Worm (Caenorhabditis elegans) whole organism, L2 larva: ENCODE data around the gene ymel-1.

Experiments
- C34F6.9 ChIP-seq: fragments of 150-350 bp; optimal IDR thresholded peaks from 2 replicates; lab custom pipeline; 2014; ENCODE audit warnings: missing biosample characterization, missing genetic modification characterization
- F13H6.1 ChIP-seq: sonication (generic microtip); optimal IDR thresholded peaks from 2 replicates; lab custom pipeline; 2016; ENCODE audit warnings: missing genetic modification characterization, missing compliant biosample characterization
- R02D3.7 ChIP-seq: fragments of 150-350 bp; optimal IDR thresholded peaks from 2 replicates; lab custom pipeline; 2014; ENCODE audit warnings: missing biosample characterization, missing genetic modification characterization
- Y55F3AM.14 ChIP-seq: fragments of 200-800 bp; sonication (Bioruptor generic); optimal IDR thresholded peaks from 2 replicates; lab custom pipeline; 2018; ENCODE audit warnings: mild to moderate bottlenecking, missing genetic modification characterization, missing compliant biosample characterization
- alr-1 ChIP-seq: fragments of 150-350 bp; optimal IDR thresholded peaks from 2 replicates; lab custom pipeline; 2014; ENCODE audit warnings: missing biosample characterization, missing genetic modification characterization
- aly-2 ChIP-seq: fragments of 150-350 bp; optimal IDR thresholded peaks from 2 replicates; lab custom pipeline; 2014; ENCODE audit warnings: missing biosample characterization, missing genetic modification characterization
- ama-1 ChIP-seq: fragments of 150-350 bp; optimal IDR thresholded peaks from 2 replicates; lab custom pipeline; 2018; ENCODE audit warnings: inconsistent platforms
- blmp-1 ChIP-seq: sonication (generic microtip); optimal IDR thresholded peaks from 2 replicates; lab custom pipeline; 2017; ENCODE audit warnings: missing genetic modification characterization, mild to moderate bottlenecking, missing compliant biosample characterization, antibody characterized with exemption, moderate library complexity; ENCODE audit not compliant: insufficient read depth
- ceh-16 ChIP-seq: fragments of 150-350 bp; optimal IDR thresholded peaks from 2 replicates; lab custom pipeline; 2014; ENCODE audit warnings: missing biosample characterization, missing genetic modification characterization
- ceh-82 ChIP-seq: fragments of 150-350 bp; optimal IDR thresholded peaks from 2 replicates; lab custom pipeline; 2014; ENCODE audit warnings: missing biosample characterization, missing genetic modification characterization
- crh-2 ChIP-seq: sonication (generic microtip); optimal IDR thresholded peaks from 2 replicates; lab custom pipeline; 2017; ENCODE audit warnings: missing biosample characterization, missing genetic modification characterization
- dmd-4 ChIP-seq: sonication (generic microtip); optimal IDR thresholded peaks from 2 replicates; lab custom pipeline; 2017; ENCODE audit warnings: missing biosample characterization, missing genetic modification characterization
- egl-27 ChIP-seq: sonication (generic microtip); optimal IDR thresholded peaks from 3 replicates; lab custom pipeline; 2017; ENCODE audit warnings: missing biosample characterization, missing genetic modification reagents, missing genetic modification characterization
- elt-1 ChIP-seq: fragments of 150-350 bp; optimal IDR thresholded peaks from 2 replicates; lab custom pipeline; 2014; ENCODE audit warnings: missing biosample characterization, missing genetic modification characterization
- elt-3 ChIP-seq: sonication (generic microtip); optimal IDR thresholded peaks from 2 replicates; lab custom pipeline; 2017; ENCODE audit warnings: missing biosample characterization, missing genetic modification characterization
- lin-11 ChIP-seq: fragments of 150-350 bp; sonication (generic microtip); optimal IDR thresholded peaks from 2 replicates; lab custom pipeline; 2014; ENCODE audit warnings: missing biosample characterization, missing genetic modification characterization, inconsistent platforms, mixed read lengths
- lin-13 ChIP-seq: fragments of 150-350 bp; optimal IDR thresholded peaks from 2 replicates; lab custom pipeline; 2014; ENCODE audit warnings: missing biosample characterization, missing genetic modification reagents, missing genetic modification characterization
- lin-39 ChIP-seq: fragments of 150-350 bp; optimal IDR thresholded peaks from 2 replicates; lab custom pipeline; 2014; ENCODE audit warnings: missing biosample characterization, missing genetic modification reagents, missing genetic modification characterization
- lsy-2 ChIP-seq, 2 experiments: fragments of 150-350 bp in 1 of 2; sonication (generic microtip) in 1 of 2; optimal IDR thresholded peaks; 2 replicates each; lab custom pipeline; 2014 to 2017; ENCODE audit warnings: missing biosample characterization in 2 of 2, missing genetic modification characterization in 2 of 2
- mab-5 ChIP-seq: fragments of 150-350 bp; optimal IDR thresholded peaks from 2 replicates; lab custom pipeline; 2014; ENCODE audit warnings: missing biosample characterization, missing genetic modification characterization
- mbf-1 ChIP-seq: sonication (generic microtip); optimal IDR thresholded peaks from 2 replicates; lab custom pipeline; 2017; ENCODE audit warnings: missing biosample characterization, missing genetic modification characterization
- mdl-1 ChIP-seq, 2 experiments: fragments of 150-350 bp in 1 of 2; sonication (generic microtip) in 1 of 2; optimal IDR thresholded peaks; 2 replicates each; lab custom pipeline; 2017; ENCODE audit warnings: missing biosample characterization in 2 of 2, missing genetic modification characterization in 2 of 2
- nhr-10 ChIP-seq: sonication (generic microtip); optimal IDR thresholded peaks from 2 replicates; lab custom pipeline; 2017; ENCODE audit warnings: missing biosample characterization, missing genetic modification characterization
- nhr-11 ChIP-seq: fragments of 150-350 bp; optimal IDR thresholded peaks from 2 replicates; lab custom pipeline; 2014; ENCODE audit warnings: missing biosample characterization, missing genetic modification characterization
- nhr-12 ChIP-seq: fragments of 150-350 bp; optimal IDR thresholded peaks from 2 replicates; lab custom pipeline; 2014; ENCODE audit warnings: missing biosample characterization, missing genetic modification characterization
- nhr-129 ChIP-seq: fragments of 150-350 bp; optimal IDR thresholded peaks from 2 replicates; lab custom pipeline; 2014; ENCODE audit warnings: missing biosample characterization, missing genetic modification characterization
- nhr-21 ChIP-seq: fragments of 150-350 bp; optimal IDR thresholded peaks from 2 replicates; lab custom pipeline; 2014; ENCODE audit warnings: missing biosample characterization, missing genetic modification characterization
- nhr-23 ChIP-seq: fragments of 150-350 bp; optimal IDR thresholded peaks from 2 replicates; lab custom pipeline; 2014; ENCODE audit warnings: missing biosample characterization, missing genetic modification reagents, missing genetic modification characterization
- nhr-237 ChIP-seq: fragments of 150-350 bp; optimal IDR thresholded peaks from 2 replicates; lab custom pipeline; 2014; ENCODE audit warnings: missing biosample characterization, missing genetic modification characterization
- nhr-25 ChIP-seq: fragments of 150-350 bp; sonication (generic microtip); optimal IDR thresholded peaks from 3 replicates; lab custom pipeline; 2014; ENCODE audit warnings: missing biosample characterization, missing genetic modification characterization
- nhr-77 ChIP-seq: fragments of 150-350 bp; optimal IDR thresholded peaks from 2 replicates; lab custom pipeline; 2014; ENCODE audit warnings: missing biosample characterization, missing genetic modification characterization
- sem-4 ChIP-seq: fragments of 150-350 bp; optimal IDR thresholded peaks from 2 replicates; lab custom pipeline; 2014; ENCODE audit warnings: missing biosample characterization, missing genetic modification reagents, missing genetic modification characterization
- skn-1 ChIP-seq: sonication (generic microtip); optimal IDR thresholded peaks from 2 replicates; lab custom pipeline; 2017; ENCODE audit warnings: missing biosample characterization, missing genetic modification characterization
- sma-3 ChIP-seq: sonication (generic microtip); optimal IDR thresholded peaks from 2 replicates; lab custom pipeline; 2016; ENCODE audit warnings: missing genetic modification reagents, missing genetic modification characterization, missing compliant biosample characterization
- sma-9 ChIP-seq, 2 experiments: fragments of 150-350 bp in 1 of 2; sonication (generic microtip) in 1 of 2; optimal IDR thresholded peaks; 2 replicates each; lab custom pipeline; 2014 to 2016; ENCODE audit warnings: missing genetic modification characterization in 2 of 2, mild to moderate bottlenecking in 1 of 2, missing biosample characterization in 1 of 2, missing compliant biosample characterization in 1 of 2, missing genetic modification reagents in 1 of 2, moderate library complexity in 1 of 2
- snpc-4 ChIP-seq: fragments of 150-350 bp; optimal IDR thresholded peaks from 2 replicates; lab custom pipeline; 2014; ENCODE audit warnings: missing biosample characterization, missing genetic modification characterization
- unc-39 ChIP-seq: fragments of 150-350 bp; optimal IDR thresholded peaks from 2 replicates; lab custom pipeline; 2014; ENCODE audit warnings: missing biosample characterization, missing genetic modification characterization
- unc-55 ChIP-seq: fragments of 150-350 bp; sonication (generic microtip); optimal IDR thresholded peaks from 3 replicates; lab custom pipeline; 2014; ENCODE audit warnings: missing biosample characterization, missing genetic modification reagents, missing genetic modification characterization
- unc-62 ChIP-seq: fragments of 150-350 bp; optimal IDR thresholded peaks from 2 replicates; lab custom pipeline; 2014; ENCODE audit warnings: missing biosample characterization, missing genetic modification reagents, missing genetic modification characterization
- zag-1 ChIP-seq: fragments of 150-350 bp; optimal IDR thresholded peaks from 2 replicates; lab custom pipeline; 2014; ENCODE audit warnings: missing biosample characterization, missing genetic modification characterization
- ztf-1 ChIP-seq: fragments of 200-800 bp; sonication (Bioruptor generic); conservative IDR thresholded peaks from 2 replicates; pipeline ENCODE4 v1.3.6; 2022; ENCODE audit warnings: missing genetic modification characterization, missing compliant biosample characterization
- ztf-11 ChIP-seq: sonication (generic microtip); optimal IDR thresholded peaks from 2 replicates; lab custom pipeline; 2017; ENCODE audit warnings: missing biosample characterization, missing genetic modification characterization
- ztf-4 ChIP-seq: fragments of 150-350 bp; optimal IDR thresholded peaks from 2 replicates; lab custom pipeline; 2014; ENCODE audit warnings: missing biosample characterization, missing genetic modification characterization

Gene ymel-1

DNA sequence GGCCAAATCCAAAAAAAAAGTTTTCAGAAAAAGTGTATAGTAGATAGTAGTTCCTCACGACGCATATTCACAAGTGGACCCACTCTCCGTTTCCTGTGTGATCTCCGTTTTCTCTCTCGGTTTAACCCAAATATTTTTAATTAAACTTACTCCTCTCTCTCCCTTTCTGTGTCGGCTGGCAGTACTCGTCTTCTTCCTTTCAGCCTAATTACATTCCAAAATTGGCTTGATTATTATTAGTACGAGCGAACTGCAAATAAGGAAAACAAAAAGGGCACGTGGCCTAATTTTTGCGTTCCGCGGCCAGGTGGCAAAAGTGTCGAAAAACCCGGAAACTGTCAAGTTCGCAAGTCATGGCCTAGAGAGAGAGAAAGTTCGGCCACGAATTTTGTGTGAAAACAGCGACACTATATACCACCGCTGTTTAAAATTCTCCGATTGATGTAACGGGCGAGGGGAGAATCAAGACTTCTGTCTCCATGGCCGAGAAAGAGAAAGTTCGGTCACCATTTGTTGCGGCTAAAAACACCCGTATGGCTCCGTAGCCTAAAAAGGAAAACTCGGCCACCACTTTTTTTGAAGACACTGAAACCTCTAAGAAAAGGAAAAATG is 18.9 kb upstream of the ymel-1 start:
- TF ChIP-seq nhr-23 (tag; lab: Kevin White, UChicago) = no peak
- TF ChIP-seq lin-11 (tag; lab: Kevin White, UChicago) = no peak
- no peak for TF ChIP-seq skn-1 (tag; lab: Kevin White, UChicago)
- TF ChIP-seq ztf-1 (GFP tag; lab: Robert Waterston, UW) = no peak
- no peak for TF ChIP-seq sem-4
- TF ChIP-seq nhr-77 (tag; lab: Kevin White, UChicago) = no peak
- no peak for TF ChIP-seq ztf-4 (tag; lab: Kevin White, UChicago)
- no peak for TF ChIP-seq elt-3 (tag; lab: Kevin White, UChicago)
- no peak for TF ChIP-seq unc-62 (GFP tag; lab: Kevin White, UChicago)
- no peak for TF ChIP-seq nhr-129 (tag; lab: Kevin White, UChicago)
- no peak for TF ChIP-seq elt-1
- TF ChIP-seq sma-3 (GFP tag; lab: Kevin White, UChicago) = no peak
- TF ChIP-seq lin-39 (tag; lab: Kevin White, UChicago) = no peak
- no peak for TF ChIP-seq nhr-10 (tag; lab: Kevin White, UChicago)
- TF ChIP-seq ceh-16 (tag; lab: Kevin White, UChicago) = no peak
- no peak for TF ChIP-seq alr-1 (tag; lab: Kevin White, UChicago)

DNA sequence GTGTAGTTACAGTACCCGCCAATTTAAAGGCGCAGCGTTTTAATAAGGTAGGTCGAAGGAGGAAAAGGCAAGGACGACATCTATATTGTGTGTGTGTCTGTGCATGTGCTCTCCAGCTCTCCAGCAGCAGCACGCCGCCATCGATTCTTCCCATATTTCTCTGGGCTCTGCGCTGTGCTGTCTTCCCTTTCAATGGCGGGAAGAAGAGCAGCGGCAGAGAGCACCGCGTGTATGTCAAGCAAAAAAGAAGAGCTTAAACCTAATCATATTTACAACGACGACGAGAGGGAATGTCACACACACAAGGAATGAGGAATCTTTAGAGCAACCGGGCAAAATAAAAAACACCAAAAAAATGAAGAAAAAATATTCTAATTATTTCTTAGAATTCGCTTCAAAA is 17.0 kb upstream of the ymel-1 start:
- TF ChIP-seq C34F6.9 (tag; lab: Kevin White, UChicago) (peak; percentile 45), nhr-129 (tag; lab: Kevin White, UChicago) (peak; percentile 47), zag-1 (peak; percentile 71), lin-39 (tag; lab: Kevin White, UChicago) (no peak), lsy-2 (tag; optimal IDR thresholded peaks at IDR 0.05; lab: Kevin White, UChicago) (peak in 1 of 2 experiments; percentile 53), unc-55 (GFP tag; lab: Kevin White, UChicago) (peak; percentile 39), crh-2 (tag; lab: Kevin White, UChicago) (peak; percentile 26), elt-3 (tag; lab: Kevin White, UChicago) (no peak), lin-11 (tag; lab: Kevin White, UChicago) (peak; percentile 25)

DNA sequence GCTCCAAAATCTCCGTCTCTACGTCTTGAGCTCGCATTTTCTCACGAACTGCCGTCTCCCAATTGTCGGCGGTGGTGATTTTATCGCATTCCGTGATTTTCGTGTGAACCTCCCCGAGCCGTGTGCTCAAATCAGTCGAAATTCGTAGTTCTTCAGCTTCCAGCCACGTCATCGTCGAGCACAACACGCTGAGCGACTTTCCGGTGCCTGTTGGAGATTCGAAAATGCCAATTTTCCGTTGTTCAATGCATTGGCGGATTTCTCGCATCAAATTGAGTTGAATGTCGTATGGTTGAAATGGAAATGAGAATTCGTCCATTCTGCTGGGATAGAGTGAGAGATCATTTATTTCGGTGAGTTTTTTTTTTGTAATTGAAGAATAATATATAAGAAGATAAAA is 11.0 kb upstream of the ymel-1 start, which contains the start of the genes M03C11.3 and chl-1:
Gene M03C11.3, plus strand, starts transcription at position 153 of the 400 bp plus-strand sequence.
Gene chl-1, minus strand, starts transcription at position 323 of the 400 bp plus-strand sequence.
- TF ChIP-seq ztf-4 (tag; lab: Kevin White, UChicago) = no peak
- TF ChIP-seq ama-1 (lab: Kevin White, UChicago) = no peak
- TF ChIP-seq ceh-82 (tag; lab: Kevin White, UChicago) = no peak
- TF ChIP-seq nhr-129 (tag; lab: Kevin White, UChicago) = no peak

DNA sequence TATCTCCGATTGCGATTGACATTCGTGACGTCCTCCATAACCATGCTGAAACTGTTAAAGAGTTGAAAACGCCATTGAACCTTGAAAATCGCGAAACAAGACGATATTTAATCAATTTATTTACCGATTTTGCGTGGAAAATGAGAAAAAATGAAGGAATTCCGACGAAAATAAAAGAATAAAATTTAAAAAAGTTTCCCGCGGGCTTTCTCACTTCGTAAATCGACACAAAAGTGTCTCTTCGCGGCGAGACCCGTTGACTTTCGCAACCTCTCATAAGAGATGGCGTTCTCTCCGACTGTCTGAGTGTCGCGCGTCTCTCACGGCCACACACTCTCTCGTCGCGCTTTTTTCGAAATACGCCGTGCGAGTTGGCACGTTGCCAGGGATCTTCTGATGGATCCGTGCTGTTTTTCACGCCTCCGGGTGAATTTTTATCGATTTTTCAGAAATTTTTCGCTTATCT is 8.7 kb upstream of the ymel-1 start, which contains the start of gene hat-1:
Gene hat-1, minus strand, starts transcription at position 51 of the 466 bp plus-strand sequence.
- TF ChIP-seq lsy-2 (tag; optimal IDR thresholded peaks at IDR 0.05; lab: Kevin White, UChicago) = peak; percentile 91 to 96
- TF ChIP-seq ama-1 (lab: Kevin White, UChicago) = no peak
- no peak for TF ChIP-seq elt-3 (tag; lab: Kevin White, UChicago)
- peak; percentile 92 for TF ChIP-seq lin-11 (tag; lab: Kevin White, UChicago)
- TF ChIP-seq nhr-12 (tag; lab: Kevin White, UChicago) = peak; percentile 35
- peak; percentile 80 for TF ChIP-seq nhr-129 (tag; lab: Kevin White, UChicago)
- peak; percentile 94 for TF ChIP-seq F13H6.1
- TF ChIP-seq nhr-11 (tag; lab: Kevin White, UChicago) = no peak
- TF ChIP-seq mbf-1 (tag; lab: Kevin White, UChicago) = no peak
- TF ChIP-seq mab-5 (tag; lab: Kevin White, UChicago) = peak; percentile 93
- peak; percentile 99 for TF ChIP-seq R02D3.7
- TF ChIP-seq mdl-1 (tag; optimal IDR thresholded peaks at IDR 0.05; lab: Kevin White, UChicago) = peak; percentile 41 to 74
- TF ChIP-seq nhr-25 = peak; percentile 97
- peak; percentile 34 for TF ChIP-seq ceh-82 (tag; lab: Kevin White, UChicago)
- TF ChIP-seq nhr-77 (tag; lab: Kevin White, UChicago) = peak; percentile 45
- peak; percentile 15 for TF ChIP-seq nhr-10 (tag; lab: Kevin White, UChicago)
- peak; percentile 98 for TF ChIP-seq unc-55 (GFP tag; lab: Kevin White, UChicago)
- TF ChIP-seq zag-1 = peak; percentile 72
- TF ChIP-seq dmd-4 (tag; lab: Kevin White, UChicago) = no peak
- TF ChIP-seq nhr-237 = peak; percentile 53
- TF ChIP-seq nhr-21 = peak; percentile 96
- TF ChIP-seq alr-1 (tag; lab: Kevin White, UChicago) = no peak
- TF ChIP-seq lin-13 (GFP tag; lab: Kevin White, UChicago) = peak; percentile 95
- TF ChIP-seq sma-3 (GFP tag; lab: Kevin White, UChicago) = peak; percentile 98
- peak; percentile 89 for TF ChIP-seq sem-4
- TF ChIP-seq ztf-11 (tag; lab: Kevin White, UChicago) = no peak
- peak; percentile 93 for TF ChIP-seq sma-9 (GFP tag; optimal IDR thresholded peaks at IDR 0.05; lab: Kevin White, UChicago)
- TF ChIP-seq sma-9 (tag; optimal IDR thresholded peaks at IDR 0.05; lab: Kevin White, UChicago) = no peak
- no peak for TF ChIP-seq unc-39
- TF ChIP-seq aly-2 = no peak
- TF ChIP-seq blmp-1 (tag; lab: Kevin White, UChicago) = peak; percentile 81
- peak; percentile 77 for TF ChIP-seq snpc-4 (tag; lab: Kevin White, UChicago)
- TF ChIP-seq Y55F3AM.14 = peak; percentile 85
- peak; percentile 93 for TF ChIP-seq egl-27 (tag; lab: Kevin White, UChicago)
